Fruit fly (Drosophila melanogaster) whole organism, embryonic: ENCODE measurements around the gene CG5846.
A peak's percentile ranks its signal among the peaks of the same experiment; 100 is the strongest.

ENCODE experiments used
- BEAF-32 ChIP-seq: fragments of 200-800 bp; sonication (Bioruptor generic); optimal IDR thresholded peaks from 3 replicates; lab custom pipeline; 2017; ENCODE audit warnings: missing biosample characterization, missing genetic modification characterization, mild to moderate bottlenecking, moderate library complexity, missing genetic modification reagents
- CG10267 ChIP-seq: fragments of 200-800 bp; sonication (Bioruptor generic); optimal IDR thresholded peaks from 2 replicates; lab custom pipeline; 2018; ENCODE audit warnings: missing biosample characterization, mild to moderate bottlenecking, missing genetic modification characterization, moderate library complexity
- CG10543 ChIP-seq: fragments of 200-800 bp; sonication (Bioruptor generic); optimal IDR thresholded peaks from 3 replicates; lab custom pipeline; 2017; ENCODE audit warnings: missing biosample characterization, mild to moderate bottlenecking, missing genetic modification characterization, moderate library complexity
- CG10654 ChIP-seq: fragments of 200-800 bp; sonication (Bioruptor generic); optimal IDR thresholded peaks from 2 replicates; lab custom pipeline; 2016; ENCODE audit warnings: missing biosample characterization, missing genetic modification characterization
- CG12219 ChIP-seq: fragments of 200-800 bp; sonication (Bioruptor generic); optimal IDR thresholded peaks from 3 replicates; lab custom pipeline; 2018; ENCODE audit warnings: missing biosample characterization, mild to moderate bottlenecking, missing genetic modification characterization
- CG12236 ChIP-seq: fragments of 200-800 bp; sonication (Bioruptor generic); optimal IDR thresholded peaks from 2 replicates; lab custom pipeline; 2016; ENCODE audit warnings: missing biosample characterization, missing genetic modification characterization
- CG12659 ChIP-seq: fragments of 200-800 bp; sonication (Bioruptor generic); optimal IDR thresholded peaks from 3 replicates; lab custom pipeline; 2017; ENCODE audit warnings: mild to moderate bottlenecking, missing biosample characterization, missing genetic modification reagents, missing genetic modification characterization
- CG14441 ChIP-seq: fragments of 200-800 bp; sonication (Bioruptor generic); IDR thresholded peaks from 2 replicates; pipeline ENCODE4 v1.3.6; 2022; ENCODE audit warnings: missing biosample characterization, missing genetic modification characterization
- CG15269 ChIP-seq: fragments of 200-800 bp; sonication (Bioruptor generic); optimal IDR thresholded peaks from 2 replicates; lab custom pipeline; 2018; ENCODE audit warnings: missing biosample characterization, mild to moderate bottlenecking, missing genetic modification characterization, moderate library complexity
- CG15696 ChIP-seq: fragments of 200-800 bp; sonication (Bioruptor generic); optimal IDR thresholded peaks from 2 replicates; lab custom pipeline; 2019; ENCODE audit warnings: missing biosample characterization, mild to moderate bottlenecking, missing genetic modification characterization, moderate library complexity
- CG17912 ChIP-seq: fragments of 200-800 bp; sonication (Bioruptor generic); optimal IDR thresholded peaks from 2 replicates; lab custom pipeline; 2018; ENCODE audit warnings: missing biosample characterization, mild to moderate bottlenecking, missing genetic modification characterization
- CG31441 ChIP-seq: fragments of 200-800 bp; sonication (Bioruptor generic); IDR thresholded peaks from 2 replicates; pipeline ENCODE4 v1.3.6; 2022; ENCODE audit warnings: missing biosample characterization, missing genetic modification characterization
- CG34376 ChIP-seq: fragments of 200-800 bp; sonication (Bioruptor generic); optimal IDR thresholded peaks from 2 replicates; lab custom pipeline; 2018; ENCODE audit warnings: missing biosample characterization, mild to moderate bottlenecking, missing genetic modification characterization
- CG3847 ChIP-seq: fragments of 200-800 bp; sonication (Bioruptor generic); IDR thresholded peaks from 2 replicates; pipeline ENCODE4 v1.3.6; 2022; ENCODE audit warnings: missing biosample characterization, missing genetic modification characterization
- CG6689 ChIP-seq: fragments of 200-800 bp; sonication (Bioruptor generic); IDR thresholded peaks from 2 replicates; pipeline ENCODE4 v1.3.6; 2022; ENCODE audit warnings: missing biosample characterization, missing genetic modification characterization
- CG9727 ChIP-seq: fragments of 200-800 bp; sonication (Bioruptor generic); optimal IDR thresholded peaks from 3 replicates; lab custom pipeline; 2017; ENCODE audit warnings: missing biosample characterization, mild to moderate bottlenecking, missing genetic modification characterization
- CG9932 ChIP-seq: fragments of 200-800 bp; sonication (Bioruptor generic); IDR thresholded peaks from 2 replicates; pipeline ENCODE4 v1.3.6; 2022; ENCODE audit warnings: missing biosample characterization, missing genetic modification characterization
- Camta ChIP-seq: fragments of 200-800 bp; sonication (Bioruptor generic); optimal IDR thresholded peaks from 2 replicates; lab custom pipeline; 2016; ENCODE audit warnings: missing biosample characterization, missing genetic modification characterization
- CrebB ChIP-seq: fragments of 200-800 bp; sonication (Bioruptor generic); optimal IDR thresholded peaks from 3 replicates; lab custom pipeline; 2018; ENCODE audit warnings: missing biosample characterization, mild to moderate bottlenecking, missing genetic modification characterization
- D ChIP-seq, 2 experiments: fragments of 200-800 bp in 1 of 2; fragments of >200 bp in 1 of 2; sonication (Bioruptor generic) in 1 of 2; optimal IDR thresholded peaks; 2 replicates in 1 of 2; 3 replicates in 1 of 2; lab custom pipeline; 2017; ENCODE audit warnings: mild to moderate bottlenecking in 1 of 2, missing biosample characterization in 1 of 2, missing genetic modification characterization in 1 of 2, missing genetic modification reagents in 1 of 2
- Doc2 ChIP-seq: fragments of 200-800 bp; sonication (Bioruptor generic); IDR thresholded peaks from 2 replicates; pipeline ENCODE4 v1.3.6; 2022; ENCODE audit warnings: missing biosample characterization, missing genetic modification characterization
- Doc3 ChIP-seq: fragments of 200-800 bp; sonication (Bioruptor generic); IDR thresholded peaks from 3 replicates; pipeline ENCODE4 v1.3.6; 2022; ENCODE audit warnings: missing biosample characterization, missing genetic modification characterization; ENCODE audit not compliant: partially characterized antibody
- Dp ChIP-seq: fragments of 200-800 bp; sonication (Bioruptor generic); optimal IDR thresholded peaks from 2 replicates; lab custom pipeline; 2018; ENCODE audit warnings: missing biosample characterization, mild to moderate bottlenecking, missing genetic modification characterization, moderate library complexity
- HmgD ChIP-seq: fragments of 200-800 bp; sonication (Bioruptor generic); optimal IDR thresholded peaks from 3 replicates; lab custom pipeline; 2016; ENCODE audit warnings: missing biosample characterization, missing genetic modification characterization
- Hsf ChIP-seq: fragments of 200-800 bp; sonication (Bioruptor generic); optimal IDR thresholded peaks from 3 replicates; lab custom pipeline; 2016; ENCODE audit warnings: missing biosample characterization, missing genetic modification characterization
- MTF-1 ChIP-seq: fragments of 200-800 bp; sonication (Bioruptor generic); optimal IDR thresholded peaks from 2 replicates; lab custom pipeline; 2018; ENCODE audit warnings: missing biosample characterization, mild to moderate bottlenecking, missing genetic modification characterization, borderline replicate concordance
- NC2β ChIP-seq: fragments of 200-800 bp; sonication (Bioruptor generic); optimal IDR thresholded peaks from 2 replicates; lab custom pipeline; 2016; ENCODE audit warnings: missing biosample characterization, missing genetic modification characterization
- Sox102F ChIP-seq: fragments of 200-800 bp; sonication (Bioruptor generic); optimal IDR thresholded peaks from 2 replicates; lab custom pipeline; 2018; ENCODE audit warnings: missing biosample characterization, mild to moderate bottlenecking, missing genetic modification characterization, moderate library complexity
- aop ChIP-seq: fragments of 200-800 bp; sonication (Bioruptor generic); IDR thresholded peaks from 2 replicates; pipeline ENCODE4 v1.3.6; 2022; ENCODE audit warnings: missing biosample characterization, missing genetic modification characterization
- dati ChIP-seq: fragments of 200-800 bp; sonication (Bioruptor generic); IDR thresholded peaks from 2 replicates; pipeline ENCODE4 v1.3.6; 2022; ENCODE audit warnings: missing biosample characterization, missing genetic modification characterization
- dmrt11E ChIP-seq: fragments of 200-800 bp; sonication (Bioruptor generic); optimal IDR thresholded peaks from 3 replicates; lab custom pipeline; 2018; ENCODE audit warnings: missing biosample characterization, mild to moderate bottlenecking, missing genetic modification characterization, moderate library complexity
- esg ChIP-seq: fragments of 200-800 bp; sonication (Bioruptor generic); conservative IDR thresholded peaks from 2 replicates; pipeline ENCODE4 v1.3.6; 2022; ENCODE audit warnings: missing biosample characterization, missing genetic modification characterization
- gce ChIP-seq: fragments of 200-800 bp; sonication (Bioruptor generic); IDR thresholded peaks from 3 replicates; pipeline ENCODE4 v1.3.6; 2022; ENCODE audit warnings: missing biosample characterization, missing genetic modification characterization
- gsb-n ChIP-seq: fragments of 200-800 bp; sonication (Bioruptor generic); optimal IDR thresholded peaks from 3 replicates; lab custom pipeline; 2018; ENCODE audit warnings: missing biosample characterization, mild to moderate bottlenecking, missing genetic modification characterization
- lov ChIP-seq, 2 experiments: fragments of 200-800 bp in 1 of 2; fragments of >200 bp in 1 of 2; sonication (Bioruptor generic) in 1 of 2; IDR thresholded peaks in 1 of 2; optimal IDR thresholded peaks in 1 of 2; 2 replicates in 1 of 2; 3 replicates in 1 of 2; pipeline versions ENCODE4 v1.3.6 to Lab custom; 2017 to 2022; ENCODE audit warnings: missing biosample characterization in 1 of 2, missing genetic modification characterization in 1 of 2
- onecut ChIP-seq: fragments of 200-800 bp; sonication (Bioruptor generic); IDR thresholded peaks from 2 replicates; pipeline ENCODE4 v1.3.6; 2022; ENCODE audit warnings: missing biosample characterization, missing genetic modification characterization
- org-1 ChIP-seq: fragments of 200-800 bp; sonication (Bioruptor generic); optimal IDR thresholded peaks from 2 replicates; lab custom pipeline; 2017; ENCODE audit warnings: missing biosample characterization, missing genetic modification characterization
- p53 ChIP-seq: fragments of 200-800 bp; sonication (Bioruptor generic); optimal IDR thresholded peaks from 2 replicates; lab custom pipeline; 2016; ENCODE audit warnings: missing biosample characterization, missing genetic modification characterization
- pros ChIP-seq: fragments of 200-800 bp; sonication (Bioruptor generic); optimal IDR thresholded peaks from 3 replicates; lab custom pipeline; 2019; ENCODE audit warnings: missing biosample characterization, mild to moderate bottlenecking, missing genetic modification characterization, moderate library complexity
- sc ChIP-seq, 3 experiments: fragments of >200 bp in 2 of 3; fragments of 200-800 bp in 1 of 3; sonication (Bioruptor generic) in 1 of 3; optimal IDR thresholded peaks; 2 replicates in 2 of 3; 3 replicates in 1 of 3; lab custom pipeline; 2017; ENCODE audit warnings: mild to moderate bottlenecking in 1 of 3, missing biosample characterization in 1 of 3, missing genetic modification characterization in 1 of 3, missing genetic modification reagents in 1 of 3
- slp2 ChIP-seq: fragments of 200-800 bp; sonication (Bioruptor generic); optimal IDR thresholded peaks from 2 replicates; lab custom pipeline; 2016; ENCODE audit warnings: missing biosample characterization, missing genetic modification characterization
- tgo ChIP-seq: fragments of 200-800 bp; sonication (Bioruptor generic); IDR thresholded peaks from 3 replicates; pipeline ENCODE4 v1.3.6; 2022; ENCODE audit warnings: missing biosample characterization, missing genetic modification characterization
- tup ChIP-seq: fragments of 200-800 bp; sonication (Bioruptor generic); optimal IDR thresholded peaks from 2 replicates; lab custom pipeline; 2016; ENCODE audit warnings: missing biosample characterization, mild to moderate bottlenecking, missing genetic modification characterization, moderate library complexity
- vfl ChIP-seq: fragments of 200-800 bp; sonication (Bioruptor generic); optimal IDR thresholded peaks from 2 replicates; lab custom pipeline; 2016; ENCODE audit warnings: missing biosample characterization, missing genetic modification characterization
- vnd ChIP-seq: fragments of 200-800 bp; sonication (Bioruptor generic); IDR thresholded peaks from 3 replicates; pipeline ENCODE4 v1.3.6; 2022; ENCODE audit warnings: missing biosample characterization, missing genetic modification characterization; ENCODE audit not compliant: partially characterized antibody
- wek ChIP-seq: fragments of 200-800 bp; sonication (Bioruptor generic); optimal IDR thresholded peaks from 3 replicates; lab custom pipeline; 2018; ENCODE audit warnings: missing biosample characterization, mild to moderate bottlenecking, missing genetic modification characterization, moderate library complexity
- zfh2 ChIP-seq: fragments of 200-800 bp; sonication (Bioruptor generic); optimal IDR thresholded peaks from 2 replicates; lab custom pipeline; 2016; ENCODE audit warnings: missing biosample characterization, missing genetic modification characterization

Gene CG5846

dm6 chr2L:9915011-9915850 is 41.8 kb downstream of the CG5846 start, which contains the start of gene yip2 (continued):
- TF ChIP-seq Dp (no peak), gsb-n (tag; lab: Kevin White, UChicago) (no peak), aop (GFP tag; lab: Robert Waterston, UW) (no peak), HmgD (GFP tag; lab: Kevin White, UChicago) (no peak), CG9727 (GFP tag; lab: Kevin White, UChicago) (peak; percentile 39), CG14441 (GFP tag; lab: Robert Waterston, UW) (peak; percentile 49), CG12236 (GFP tag; lab: Kevin White, UChicago) (peak; percentile 17), Doc3 (no peak), CG10543 (GFP tag; lab: Kevin White, UChicago) (peak; percentile 59), wek (GFP tag; lab: Kevin White, UChicago) (peak; percentile 54), MTF-1 (GFP tag; lab: Kevin White, UChicago) (no peak), gce (peak; percentile 64; the same call in 1 of the 3 replicates), pros (GFP tag; lab: Kevin White, UChicago) (no peak), dati (peak; percentile 40; the same call in 1 of the 2 replicates), NC2β (GFP tag; lab: Kevin White, UChicago) (no peak), CG12219 (GFP tag; lab: Kevin White, UChicago) (peak; percentile 57), vnd (GFP tag; lab: Robert Waterston, UW) (no peak), D (optimal IDR thresholded peaks at IDR 0.05; lab: Kevin White, UChicago) (no peak), D (GFP tag; optimal IDR thresholded peaks at IDR 0.05; lab: Kevin White, UChicago) (no peak), CG6689 (GFP tag; lab: Robert Waterston, UW) (peak; percentile 49), CG31441 (GFP tag; lab: Robert Waterston, UW) (peak; percentile 58; the same call in 1 of the 2 replicates), onecut (GFP tag; lab: Robert Waterston, UW) (peak; percentile 58), org-1 (peak; percentile 10), esg (GFP tag; lab: Robert Waterston, UW) (no peak), slp2 (GFP tag; lab: Kevin White, UChicago) (peak; percentile 50), vfl (peak; percentile 44), sc (optimal IDR thresholded peaks at IDR 0.05; lab: Kevin White, UChicago) (no peak), sc (GFP tag; optimal IDR thresholded peaks at IDR 0.05; lab: Kevin White, UChicago) (no peak), Hsf (GFP tag; lab: Kevin White, UChicago) (peak; percentile 62), zfh2 (GFP tag; lab: Kevin White, UChicago) (peak; percentile 67), dmrt11E (tag; lab: Kevin White, UChicago) (no peak), CG15696 (tag; lab: Kevin White, UChicago) (no peak), Sox102F (GFP tag; lab: Kevin White, UChicago) (peak; percentile 74), tup (GFP tag; lab: Kevin White, UChicago) (no peak), Camta (GFP tag; lab: Kevin White, UChicago) (no peak), CG10267 (tag; lab: Kevin White, UChicago) (peak; percentile 36), CG34376 (GFP tag; lab: Kevin White, UChicago) (peak; percentile 96), Doc2 (GFP tag; lab: Robert Waterston, UW) (no peak), lov (optimal IDR thresholded peaks at IDR 0.05; lab: Kevin White, UChicago) (no peak), lov (GFP tag; IDR thresholded peaks at IDR 0.05; lab: Robert Waterston, UW) (no peak), CG15269 (tag; lab: Kevin White, UChicago) (peak; percentile 72), CG10654 (GFP tag; lab: Kevin White, UChicago) (no peak), CG9932 (GFP tag; lab: Robert Waterston, UW) (peak; percentile 71), p53 (no peak), CG17912 (GFP tag; lab: Kevin White, UChicago) (no peak), CrebB (tag; lab: Kevin White, UChicago) (peak; percentile 68), CG12659 (GFP tag; lab: Kevin White, UChicago) (peak; percentile 70), BEAF-32 (GFP tag; lab: Kevin White, UChicago) (peak; percentile 2), tgo (peak; percentile 75), CG3847 (GFP tag; lab: Robert Waterston, UW) (peak; percentile 42; the same call in 1 of the 2 replicates)
